Worm (Caenorhabditis elegans) whole organism, late embryonic: ENCODE measurements around the gene arx-6.
A peak's percentile ranks its signal among the peaks of the same experiment; 100 is the strongest.

ENCODE experiments used
- C08G9.2 ChIP-seq: sonication (generic microtip); optimal IDR thresholded peaks from 2 replicates; lab custom pipeline; 2016; ENCODE audit warnings: mild to moderate bottlenecking, missing genetic modification characterization, moderate library complexity, missing compliant biosample characterization
- C38D4.7 ChIP-seq: fragments of 200-800 bp; sonication (Bioruptor generic); optimal IDR thresholded peaks from 2 replicates; lab custom pipeline; 2018; ENCODE audit warnings: mild to moderate bottlenecking, missing genetic modification characterization, moderate library complexity, missing compliant biosample characterization
- F13H6.1 ChIP-seq: sonication (generic microtip); optimal IDR thresholded peaks from 2 replicates; lab custom pipeline; 2016; ENCODE audit warnings: missing genetic modification characterization, missing compliant biosample characterization
- K02D7.2 ChIP-seq: sonication (generic microtip); optimal IDR thresholded peaks from 2 replicates; lab custom pipeline; 2017; ENCODE audit warnings: mild to moderate bottlenecking, missing genetic modification characterization, missing compliant biosample characterization
- K09A11.1 ChIP-seq: sonication (generic microtip); optimal IDR thresholded peaks from 2 replicates; lab custom pipeline; 2017; ENCODE audit warnings: antibody characterized with exemption, mild to moderate bottlenecking, missing genetic modification characterization, missing compliant biosample characterization; ENCODE audit not compliant: insufficient read depth
- Y22D7AL.16 ChIP-seq: sonication (generic microtip); optimal IDR thresholded peaks from 2 replicates; lab custom pipeline; 2016; ENCODE audit warnings: missing genetic modification characterization, missing compliant biosample characterization
- ahr-1 ChIP-seq: sonication (generic microtip); optimal IDR thresholded peaks from 2 replicates; lab custom pipeline; 2016; ENCODE audit warnings: missing genetic modification characterization, missing compliant biosample characterization
- ama-1 ChIP-seq: fragments of 150-350 bp; optimal IDR thresholded peaks from 2 replicates; lab custom pipeline; 2014
- ceh-14 ChIP-seq: sonication (generic microtip); optimal IDR thresholded peaks from 2 replicates; lab custom pipeline; 2016; ENCODE audit warnings: missing genotype, missing genetic modification characterization, missing compliant biosample characterization
- ceh-18 ChIP-seq: sonication (generic microtip); optimal IDR thresholded peaks from 2 replicates; lab custom pipeline; 2016; ENCODE audit warnings: missing genetic modification characterization, missing compliant biosample characterization
- ceh-19 ChIP-seq: fragments of 200-800 bp; sonication (Bioruptor generic); optimal IDR thresholded peaks from 2 replicates; lab custom pipeline; 2018; ENCODE audit warnings: mild to moderate bottlenecking, missing genetic modification characterization, missing compliant biosample characterization
- ceh-2 ChIP-seq: sonication (generic microtip); optimal IDR thresholded peaks from 2 replicates; lab custom pipeline; 2016; ENCODE audit warnings: missing genotype, missing genetic modification characterization, missing compliant biosample characterization
- ceh-22 ChIP-seq: sonication (generic microtip); optimal IDR thresholded peaks from 2 replicates; lab custom pipeline; 2017; ENCODE audit warnings: missing biosample characterization, missing genetic modification characterization
- ceh-24 ChIP-seq: sonication (generic microtip); optimal IDR thresholded peaks from 2 replicates; lab custom pipeline; 2016; ENCODE audit warnings: mild to moderate bottlenecking, missing genetic modification characterization, missing compliant biosample characterization
- ceh-31 ChIP-seq: sonication (generic microtip); optimal IDR thresholded peaks from 2 replicates; lab custom pipeline; 2016; ENCODE audit warnings: missing genetic modification characterization, missing compliant biosample characterization
- ceh-34 ChIP-seq: sonication (generic microtip); optimal IDR thresholded peaks from 2 replicates; lab custom pipeline; 2016; ENCODE audit warnings: mild to moderate bottlenecking, missing genetic modification characterization, missing compliant biosample characterization
- ceh-45 ChIP-seq: fragments of 200-800 bp; sonication (Bioruptor generic); IDR thresholded peaks from 2 replicates; pipeline ENCODE4 v1.3.6; 2022; ENCODE audit warnings: missing genetic modification reagents, missing genetic modification characterization, missing compliant biosample characterization
- ceh-48 ChIP-seq: sonication (generic microtip); optimal IDR thresholded peaks from 2 replicates; lab custom pipeline; 2016; ENCODE audit warnings: missing genetic modification characterization, inconsistent platforms, missing compliant biosample characterization
- ceh-6 ChIP-seq: fragments of 200-800 bp; sonication (Bioruptor generic); optimal IDR thresholded peaks from 2 replicates; lab custom pipeline; 2018; ENCODE audit warnings: mild to moderate bottlenecking, missing genetic modification characterization, missing compliant biosample characterization
- che-1 ChIP-seq: sonication (generic microtip); optimal IDR thresholded peaks from 2 replicates; lab custom pipeline; 2016; ENCODE audit warnings: mild to moderate bottlenecking, missing genetic modification characterization, missing compliant biosample characterization
- elt-2 ChIP-seq: sonication (generic microtip); optimal IDR thresholded peaks from 2 replicates; lab custom pipeline; 2016; ENCODE audit warnings: missing genetic modification reagents, missing genetic modification characterization, missing compliant biosample characterization
- elt-4 ChIP-seq: sonication (generic microtip); optimal IDR thresholded peaks from 2 replicates; lab custom pipeline; 2016; ENCODE audit warnings: missing genetic modification characterization, missing compliant biosample characterization
- ets-4 ChIP-seq: sonication (generic microtip); optimal IDR thresholded peaks from 2 replicates; lab custom pipeline; 2016; ENCODE audit warnings: missing genetic modification characterization, missing compliant biosample characterization
- eyg-1 ChIP-seq: sonication (generic microtip); optimal IDR thresholded peaks from 2 replicates; lab custom pipeline; 2016; ENCODE audit warnings: missing genotype, missing genetic modification characterization, missing compliant biosample characterization
- fax-1 ChIP-seq: sonication (generic microtip); optimal IDR thresholded peaks from 2 replicates; lab custom pipeline; 2016; ENCODE audit warnings: missing genotype, missing genetic modification characterization, missing compliant biosample characterization
- fkh-10 ChIP-seq: fragments of 150-350 bp; optimal IDR thresholded peaks from 2 replicates; lab custom pipeline; 2014; ENCODE audit warnings: missing biosample characterization, missing genetic modification reagents, missing genetic modification characterization
- fkh-6 ChIP-seq: sonication (generic microtip); optimal IDR thresholded peaks from 2 replicates; lab custom pipeline; 2016; ENCODE audit warnings: missing genetic modification characterization, missing compliant biosample characterization
- hlh-6 ChIP-seq: sonication (generic microtip); optimal IDR thresholded peaks from 2 replicates; lab custom pipeline; 2016; ENCODE audit warnings: missing genotype, missing genetic modification characterization, missing compliant biosample characterization
- hlh-8 ChIP-seq: sonication (generic microtip); optimal IDR thresholded peaks from 2 replicates; lab custom pipeline; 2016; ENCODE audit warnings: missing genotype, missing genetic modification characterization, missing compliant biosample characterization
- lim-6 ChIP-seq: sonication (generic microtip); optimal IDR thresholded peaks from 2 replicates; lab custom pipeline; 2016; ENCODE audit warnings: missing genetic modification characterization, missing compliant biosample characterization
- lin-11 ChIP-seq: fragments of 200-800 bp; sonication (Bioruptor generic); optimal IDR thresholded peaks from 2 replicates; lab custom pipeline; 2018; ENCODE audit warnings: mild to moderate bottlenecking, missing genetic modification characterization, missing compliant biosample characterization
- madf-2 ChIP-seq: sonication (generic microtip); optimal IDR thresholded peaks from 2 replicates; lab custom pipeline; 2017; ENCODE audit warnings: missing genetic modification characterization, missing compliant biosample characterization
- mec-3 ChIP-seq: sonication (generic microtip); optimal IDR thresholded peaks from 2 replicates; lab custom pipeline; 2016; ENCODE audit warnings: borderline replicate concordance, missing genetic modification characterization, missing compliant biosample characterization
- nfya-1 ChIP-seq: sonication (generic microtip); optimal IDR thresholded peaks from 2 replicates; lab custom pipeline; 2017; ENCODE audit warnings: missing genetic modification characterization, mild to moderate bottlenecking, missing compliant biosample characterization, antibody characterized with exemption, moderate library complexity
- nhr-232 ChIP-seq: sonication (generic microtip); optimal IDR thresholded peaks from 2 replicates; lab custom pipeline; 2016; ENCODE audit warnings: missing genetic modification characterization, missing compliant biosample characterization
- npax-4 ChIP-seq: sonication (generic microtip); optimal IDR thresholded peaks from 2 replicates; lab custom pipeline; 2016; ENCODE audit warnings: missing genetic modification characterization, missing compliant biosample characterization
- odd-2 ChIP-seq: sonication (generic microtip); optimal IDR thresholded peaks from 2 replicates; lab custom pipeline; 2017; ENCODE audit warnings: antibody characterized with exemption, mild to moderate bottlenecking, missing genetic modification characterization, missing compliant biosample characterization
- pat-9 ChIP-seq: fragments of 200-800 bp; sonication (Bioruptor generic); optimal IDR thresholded peaks from 2 replicates; lab custom pipeline; 2018; ENCODE audit warnings: mild to moderate bottlenecking, missing genetic modification characterization, moderate library complexity, missing compliant biosample characterization
- pax-1 ChIP-seq: fragments of 150-350 bp; optimal IDR thresholded peaks from 2 replicates; lab custom pipeline; 2014; ENCODE audit warnings: missing biosample characterization, missing genetic modification characterization
- pha-2 ChIP-seq: sonication (generic microtip); optimal IDR thresholded peaks from 2 replicates; lab custom pipeline; 2017; ENCODE audit warnings: mild to moderate bottlenecking, missing genetic modification characterization, missing compliant biosample characterization
- pqm-1 ChIP-seq: sonication (generic microtip); optimal IDR thresholded peaks from 2 replicates; lab custom pipeline; 2016; ENCODE audit warnings: missing genetic modification characterization, missing compliant biosample characterization
- ref-2 ChIP-seq: sonication (generic microtip); optimal IDR thresholded peaks from 2 replicates; lab custom pipeline; 2016; ENCODE audit warnings: missing genetic modification characterization, missing compliant biosample characterization
- rnt-1 ChIP-seq: sonication (generic microtip); optimal IDR thresholded peaks from 2 replicates; lab custom pipeline; 2016; ENCODE audit warnings: missing genetic modification characterization, missing compliant biosample characterization
- sdc-2 ChIP-seq: sonication (generic microtip); optimal IDR thresholded peaks from 2 replicates; lab custom pipeline; 2016; ENCODE audit warnings: missing genotype, missing genetic modification characterization, missing compliant biosample characterization
- sox-2 ChIP-seq: fragments of 200-800 bp; sonication (Bioruptor generic); IDR thresholded peaks from 2 replicates; pipeline ENCODE4 v1.3.6; 2022; ENCODE audit warnings: missing genetic modification reagents, missing genetic modification characterization, missing compliant biosample characterization
- sox-4 ChIP-seq: sonication (generic microtip); optimal IDR thresholded peaks from 2 replicates; lab custom pipeline; 2017; ENCODE audit warnings: mild to moderate bottlenecking, missing genetic modification characterization, inconsistent platforms, missing compliant biosample characterization
- tbx-2 ChIP-seq: sonication (generic microtip); optimal IDR thresholded peaks from 2 replicates; lab custom pipeline; 2016; ENCODE audit warnings: missing genetic modification characterization, missing compliant biosample characterization
- tbx-7 ChIP-seq: sonication (generic microtip); optimal IDR thresholded peaks from 2 replicates; lab custom pipeline; 2016; ENCODE audit warnings: missing genotype, missing genetic modification characterization, missing compliant biosample characterization
- ttx-3 ChIP-seq: sonication (generic microtip); optimal IDR thresholded peaks from 2 replicates; lab custom pipeline; 2016; ENCODE audit warnings: missing genetic modification reagents, missing genetic modification characterization, missing compliant biosample characterization
- unc-3 ChIP-seq, 2 experiments: fragments of 200-800 bp in 1 of 2; sonication (Bioruptor generic) in 1 of 2; sonication (generic microtip) in 1 of 2; conservative IDR thresholded peaks in 1 of 2; optimal IDR thresholded peaks in 1 of 2; 2 replicates each; pipeline versions ENCODE4 v1.3.6 to Lab custom; 2016 to 2022; ENCODE audit warnings: missing compliant biosample characterization in 2 of 2, missing genetic modification characterization in 2 of 2, missing genetic modification reagents in 1 of 2
- unc-42 ChIP-seq: sonication (generic microtip); optimal IDR thresholded peaks from 2 replicates; lab custom pipeline; 2016; ENCODE audit warnings: missing genotype, missing genetic modification characterization, missing compliant biosample characterization
- unc-55 ChIP-seq: sonication (generic microtip); optimal IDR thresholded peaks from 2 replicates; lab custom pipeline; 2017; ENCODE audit warnings: missing biosample characterization, missing genetic modification reagents, missing genetic modification characterization
- zip-5 ChIP-seq: sonication (generic microtip); optimal IDR thresholded peaks from 2 replicates; lab custom pipeline; 2016; ENCODE audit warnings: missing genetic modification characterization, missing compliant biosample characterization
- ztf-16 ChIP-seq: sonication (generic microtip); optimal IDR thresholded peaks from 2 replicates; lab custom pipeline; 2017; ENCODE audit warnings: missing genetic modification characterization, missing compliant biosample characterization

arx-6 gene

DNA sequence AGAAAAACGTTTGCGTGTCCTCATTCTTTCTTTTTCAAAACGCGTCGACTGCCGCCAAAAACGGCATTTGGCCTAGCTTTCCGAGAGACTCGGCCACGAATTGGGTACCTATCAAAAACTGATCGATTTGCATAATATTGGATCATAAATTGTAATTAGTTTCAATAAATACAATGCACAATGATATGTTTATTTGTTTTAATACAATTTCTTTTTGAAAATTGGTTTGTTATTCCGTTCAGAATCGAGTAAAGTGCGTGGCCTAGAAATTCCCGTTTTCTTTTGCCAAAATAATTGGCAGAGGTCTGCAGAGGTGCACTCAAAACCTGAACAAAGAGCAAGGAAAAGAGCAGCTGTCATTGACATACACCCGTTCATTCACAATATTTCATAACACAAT lies 26.9 kb downstream of the arx-6 start, which contains the start of gene F26F4.8:
F26F4.8 (minus strand) TSS at position 69 of the 400 bp plus-strand sequence.
- TF ChIP-seq tbx-2 (tag; lab: Kevin White, UChicago), result peak; percentile 85
- no peak for TF ChIP-seq npax-4 (tag; lab: Kevin White, UChicago)
- peak; percentile 43 for TF ChIP-seq lim-6
- no peak for TF ChIP-seq ceh-48 (tag; lab: Kevin White, UChicago)
- TF ChIP-seq F13H6.1 (tag; lab: Kevin White, UChicago), result peak; percentile 37
- no peak for TF ChIP-seq pat-9
- TF ChIP-seq sox-2 (GFP tag; lab: Robert Waterston, UW), result no peak
- peak; percentile 92 for TF ChIP-seq ceh-31
- TF ChIP-seq zip-5 (tag; lab: Kevin White, UChicago), result peak; percentile 75
- TF ChIP-seq tbx-7 (tag; lab: Kevin White, UChicago), result peak; percentile 85
- no peak for TF ChIP-seq unc-3 (GFP tag; conservative IDR thresholded peaks at IDR 0.05; lab: Robert Waterston, UW)
- TF ChIP-seq unc-3 (tag; optimal IDR thresholded peaks at IDR 0.05; lab: Kevin White, UChicago), result no peak
- no peak for TF ChIP-seq ttx-3
- TF ChIP-seq hlh-8 (tag; lab: Kevin White, UChicago), result peak; percentile 89
- peak; percentile 54 for TF ChIP-seq sdc-2 (tag; lab: Kevin White, UChicago)
- peak; percentile 46 for TF ChIP-seq rnt-1
- no peak for TF ChIP-seq fkh-10
- TF ChIP-seq ets-4 (tag; lab: Kevin White, UChicago), result peak; percentile 88
- peak; percentile 14 for TF ChIP-seq ceh-14
- peak; percentile 93 for TF ChIP-seq ceh-2 (tag; lab: Kevin White, UChicago)
- TF ChIP-seq ama-1 (lab: Kevin White, UChicago), result no peak
- TF ChIP-seq ceh-18 (tag; lab: Kevin White, UChicago), result peak; percentile 6
- TF ChIP-seq ceh-34 (tag; lab: Kevin White, UChicago), result peak; percentile 15
- TF ChIP-seq ceh-19, result no peak
- no peak for TF ChIP-seq pqm-1 (tag; lab: Kevin White, UChicago)
- TF ChIP-seq C08G9.2 (tag; lab: Kevin White, UChicago), result peak; percentile 90
- TF ChIP-seq C38D4.7 (GFP tag; lab: Kevin White, UChicago), result no peak
- TF ChIP-seq mec-3 (tag; lab: Kevin White, UChicago), result peak; percentile 79
- TF ChIP-seq ceh-24 (tag; lab: Kevin White, UChicago), result no peak
- TF ChIP-seq lin-11 (tag; lab: Kevin White, UChicago), result no peak
- no peak for TF ChIP-seq nhr-232 (tag; lab: Kevin White, UChicago)
- TF ChIP-seq unc-55 (GFP tag; lab: Kevin White, UChicago), result no peak
- TF ChIP-seq sox-4, result no peak
- no peak for TF ChIP-seq madf-2 (tag; lab: Kevin White, UChicago)
- peak; percentile 1 for TF ChIP-seq ztf-16 (tag; lab: Kevin White, UChicago)
- peak; percentile 62 for TF ChIP-seq elt-2 (tag; lab: Kevin White, UChicago)
- TF ChIP-seq hlh-6 (tag; lab: Kevin White, UChicago), result no peak
- no peak for TF ChIP-seq che-1 (tag; lab: Kevin White, UChicago)
- TF ChIP-seq ahr-1, result peak; percentile 24
- TF ChIP-seq pax-1 (tag; lab: Kevin White, UChicago), result no peak
- TF ChIP-seq ceh-6 (GFP tag; lab: Kevin White, UChicago), result no peak
- no peak for TF ChIP-seq elt-4 (tag; lab: Kevin White, UChicago)
- TF ChIP-seq odd-2 (tag; lab: Kevin White, UChicago), result no peak
- no peak for TF ChIP-seq Y22D7AL.16 (tag; lab: Kevin White, UChicago)
- TF ChIP-seq K02D7.2 (tag; lab: Kevin White, UChicago), result no peak
- no peak for TF ChIP-seq K09A11.1 (tag; lab: Kevin White, UChicago)
- peak; percentile 7 for TF ChIP-seq eyg-1 (tag; lab: Kevin White, UChicago)
- peak; percentile 40 for TF ChIP-seq fkh-6
- peak; percentile 51 for TF ChIP-seq ref-2 (tag; lab: Kevin White, UChicago)
- TF ChIP-seq pha-2, result no peak
- peak; percentile 20 for TF ChIP-seq unc-42
- no peak for TF ChIP-seq ceh-45 (GFP tag; lab: Robert Waterston, UW)
- no peak for TF ChIP-seq nfya-1 (tag; lab: Kevin White, UChicago)
- no peak for TF ChIP-seq ceh-22 (tag; lab: Kevin White, UChicago)
- peak; percentile 51 for TF ChIP-seq fax-1 (tag; lab: Kevin White, UChicago)
